Fruit fly (Drosophila melanogaster) whole organism: ENCODE measurements around the gene Abcd3.

Experiments
- CG8478 ChIP-seq: fragments of >200 bp; optimal IDR thresholded peaks from 2 replicates; lab custom pipeline; 2018; ENCODE audit warnings: inconsistent platforms
- Dll ChIP-seq: fragments of >200 bp; optimal IDR thresholded peaks from 2 replicates; lab custom pipeline; 2017
- EcR ChIP-seq, 2 experiments: fragments of >200 bp; optimal IDR thresholded peaks; 2 replicates each; lab custom pipeline; 2017; ENCODE audit warnings: missing biosample characterization in 2 of 2, missing genetic modification characterization in 2 of 2, missing genetic modification reagents in 2 of 2
- pan ChIP-seq: fragments of >200 bp; optimal IDR thresholded peaks from 2 replicates; lab custom pipeline; 2017
- psq ChIP-seq: fragments of >200 bp; optimal IDR thresholded peaks from 2 replicates; lab custom pipeline; 2017
- usp ChIP-seq: fragments of >200 bp; optimal IDR thresholded peaks from 2 replicates; lab custom pipeline; 2017; ENCODE audit warnings: missing biosample characterization, missing genetic modification characterization, mixed read lengths

Gene Abcd3

dm6 chrX:19762167-19762566 lies 11.6 kb downstream of the Abcd3 start:
- no peak for TF ChIP-seq psq
- no peak for TF ChIP-seq EcR (GFP tag; optimal IDR thresholded peaks at IDR 0.05; lab: Kevin White, UChicago)
- TF ChIP-seq usp (GFP tag; lab: Kevin White, UChicago) = no peak
- TF ChIP-seq pan (lab: Kevin White, UChicago) = no peak
- TF ChIP-seq CG8478 = no peak
- no peak for TF ChIP-seq Dll (lab: Kevin White, UChicago)

- no peak for TF ChIP-seq pan (lab: Kevin White, UChicago)
- no peak for TF ChIP-seq EcR (GFP tag; optimal IDR thresholded peaks at IDR 0.05; lab: Kevin White, UChicago)
- no peak for TF ChIP-seq CG8478
- TF ChIP-seq psq = no peak
- TF ChIP-seq usp (GFP tag; lab: Kevin White, UChicago) = no peak
- TF ChIP-seq Dll (lab: Kevin White, UChicago) = no peak
Observed at dm6 chrX:19763440-19764002, 13.0 kb downstream of the Abcd3 start.

- no peak for TF ChIP-seq Dll (lab: Kevin White, UChicago)
- no peak for TF ChIP-seq psq
- no peak for TF ChIP-seq EcR (GFP tag; optimal IDR thresholded peaks at IDR 0.05; lab: Kevin White, UChicago)
- no peak for TF ChIP-seq pan (lab: Kevin White, UChicago)
- TF ChIP-seq usp (GFP tag; lab: Kevin White, UChicago) = no peak
- TF ChIP-seq CG8478 = no peak
Observed at dm6 chrX:19764824-19765489, 14.4 kb downstream of the Abcd3 start, which contains the start of gene CG12702. Gene CG12702, minus strand, starts transcription at chrX:19764874.

dm6 chrX:19765490-19766212 lies 15.1 kb downstream of the Abcd3 start:
- no peak for TF ChIP-seq CG8478

dm6 chrX:19769821-19770519 lies 19.4 kb downstream of the Abcd3 start:
- TF ChIP-seq EcR (GFP tag; optimal IDR thresholded peaks at IDR 0.05; lab: Kevin White, UChicago) = no peak
- no peak for TF ChIP-seq usp (GFP tag; lab: Kevin White, UChicago)
- TF ChIP-seq CG8478 = no peak
- no peak for TF ChIP-seq psq
- TF ChIP-seq pan (lab: Kevin White, UChicago) = no peak
- no peak for TF ChIP-seq Dll (lab: Kevin White, UChicago)

- no peak for TF ChIP-seq CG8478
Observed at dm6 chrX:19772002-19772622, 21.5 kb downstream of the Abcd3 start.

- no peak for TF ChIP-seq usp (GFP tag; lab: Kevin White, UChicago)
- TF ChIP-seq EcR (GFP tag; optimal IDR thresholded peaks at IDR 0.05; lab: Kevin White, UChicago) = no peak
- no peak for TF ChIP-seq psq
- no peak for TF ChIP-seq Dll (lab: Kevin White, UChicago)
- TF ChIP-seq CG8478 = no peak
- TF ChIP-seq pan (lab: Kevin White, UChicago) = no peak
Observed at dm6 chrX:19773734-19774702, 23.4 kb downstream of the Abcd3 start.

- TF ChIP-seq EcR (GFP tag; optimal IDR thresholded peaks at IDR 0.05; lab: Kevin White, UChicago) (no peak), usp (GFP tag; lab: Kevin White, UChicago) (no peak), CG8478 (no peak), Dll (lab: Kevin White, UChicago) (no peak), pan (lab: Kevin White, UChicago) (no peak), psq (no peak)
Observed at dm6 chrX:19775055-19775645, 24.6 kb downstream of the Abcd3 start.

- no peak for TF ChIP-seq psq
- no peak for TF ChIP-seq CG8478
- TF ChIP-seq pan (lab: Kevin White, UChicago) = no peak
- TF ChIP-seq Dll (lab: Kevin White, UChicago) = no peak
- no peak for TF ChIP-seq EcR (GFP tag; optimal IDR thresholded peaks at IDR 0.05; lab: Kevin White, UChicago)
- TF ChIP-seq usp (GFP tag; lab: Kevin White, UChicago) = no peak
Observed at dm6 chrX:19781861-19782260, 31.3 kb downstream of the Abcd3 start.

dm6 chrX:19782736-19783325 lies 32.3 kb downstream of the Abcd3 start:
- TF ChIP-seq usp (GFP tag; lab: Kevin White, UChicago) (no peak), Dll (lab: Kevin White, UChicago) (no peak), EcR (GFP tag; optimal IDR thresholded peaks at IDR 0.05; lab: Kevin White, UChicago) (no peak), pan (lab: Kevin White, UChicago) (no peak), psq (no peak), CG8478 (no peak)
